Fruit fly (Drosophila melanogaster) whole organism, embryonic: ENCODE results near the gene p115.

Source experiments
- Awh ChIP-seq: fragments of 200-800 bp; sonication (Bioruptor generic); IDR thresholded peaks from 2 replicates; pipeline ENCODE4, ENCODE4 v1.3.6; 2022; ENCODE audit warnings: missing biosample characterization, missing genetic modification characterization
- CG10274 ChIP-seq: fragments of 200-800 bp; sonication (Bioruptor generic); optimal IDR thresholded peaks from 3 replicates; lab custom pipeline; 2017; ENCODE audit warnings: missing biosample characterization, mild to moderate bottlenecking, missing genetic modification characterization
- CG13123 ChIP-seq: fragments of 200-800 bp; sonication (Bioruptor generic); optimal IDR thresholded peaks from 2 replicates; lab custom pipeline; 2016; ENCODE audit warnings: missing biosample characterization, missing genetic modification characterization
- CG13624 ChIP-seq: fragments of 200-800 bp; sonication (Bioruptor generic); optimal IDR thresholded peaks from 2 replicates; lab custom pipeline; 2016; ENCODE audit warnings: missing biosample characterization, missing genetic modification characterization
- CG14667 ChIP-seq: fragments of 200-800 bp; sonication (Bioruptor generic); IDR thresholded peaks from 2 replicates; pipeline ENCODE4 v1.3.6; 2022; ENCODE audit warnings: missing biosample characterization, missing genetic modification characterization
- CG2116 ChIP-seq: fragments of 200-800 bp; sonication (Bioruptor generic); optimal IDR thresholded peaks from 3 replicates; lab custom pipeline; 2018; ENCODE audit warnings: missing biosample characterization, mild to moderate bottlenecking, missing genetic modification characterization
- CG2129 ChIP-seq: fragments of 200-800 bp; sonication (Bioruptor generic); IDR thresholded peaks from 2 replicates; pipeline ENCODE4 v1.3.6; 2022; ENCODE audit warnings: missing biosample characterization, missing genetic modification characterization; ENCODE audit not compliant: partially characterized antibody
- CG2712 ChIP-seq: fragments of 200-800 bp; optimal IDR thresholded peaks from 3 replicates; lab custom pipeline; 2019; ENCODE audit warnings: missing biosample characterization, mild to moderate bottlenecking, missing genetic modification characterization, moderate library complexity
- CG31224 ChIP-seq: fragments of 200-800 bp; sonication (Bioruptor generic); IDR thresholded peaks from 2 replicates; pipeline ENCODE4 v1.3.6; 2022; ENCODE audit warnings: missing biosample characterization, missing genetic modification characterization
- CG31441 ChIP-seq: fragments of 200-800 bp; sonication (Bioruptor generic); IDR thresholded peaks from 2 replicates; pipeline ENCODE4 v1.3.6; 2022; ENCODE audit warnings: missing biosample characterization, missing genetic modification characterization
- CG34422 ChIP-seq: fragments of 200-800 bp; sonication (Bioruptor generic); IDR thresholded peaks from 3 replicates; pipeline ENCODE4 v1.3.6; 2022; ENCODE audit warnings: missing biosample characterization, missing genetic modification characterization
- CG4360 ChIP-seq: fragments of 200-800 bp; sonication (Bioruptor generic); IDR thresholded peaks from 2 replicates; pipeline ENCODE4 v1.3.6; 2022; ENCODE audit warnings: missing biosample characterization, missing genetic modification characterization
- CG4707 ChIP-seq: fragments of 200-800 bp; sonication (Bioruptor generic); optimal IDR thresholded peaks from 2 replicates; lab custom pipeline; 2018; ENCODE audit warnings: missing biosample characterization, mild to moderate bottlenecking, missing genetic modification characterization, moderate library complexity
- CG6272 ChIP-seq: fragments of 200-800 bp; sonication (Bioruptor generic); IDR thresholded peaks from 2 replicates; pipeline ENCODE4 v1.3.6; 2022; ENCODE audit warnings: missing biosample characterization, missing genetic modification characterization
- CG6791 ChIP-seq: fragments of 200-800 bp; sonication (Bioruptor generic); IDR thresholded peaks from 3 replicates; pipeline ENCODE4 v1.3.6; 2022; ENCODE audit warnings: missing biosample characterization, missing genetic modification characterization; ENCODE audit not compliant: partially characterized antibody
- CG7271 ChIP-seq: fragments of 200-800 bp; sonication (Bioruptor generic); optimal IDR thresholded peaks from 2 replicates; lab custom pipeline; 2018; ENCODE audit warnings: missing biosample characterization, mild to moderate bottlenecking, missing genetic modification characterization, moderate library complexity
- CG7357 ChIP-seq: fragments of 200-800 bp; sonication (Bioruptor generic); IDR thresholded peaks from 3 replicates; pipeline ENCODE4 v1.3.6; 2022; ENCODE audit warnings: missing biosample characterization, missing genetic modification characterization
- CG7928 ChIP-seq: fragments of 200-800 bp; sonication (Bioruptor generic); optimal IDR thresholded peaks from 2 replicates; lab custom pipeline; 2017; ENCODE audit warnings: missing biosample characterization, mild to moderate bottlenecking, missing genetic modification characterization
- CG8089 ChIP-seq: fragments of 200-800 bp; sonication (Bioruptor generic); optimal IDR thresholded peaks from 3 replicates; lab custom pipeline; 2016; ENCODE audit warnings: missing biosample characterization, missing genetic modification characterization
- CG8478 ChIP-seq: fragments of >200 bp; optimal IDR thresholded peaks from 2 replicates; lab custom pipeline; 2018
- CG8765 ChIP-seq: fragments of 200-800 bp; sonication (Bioruptor generic); IDR thresholded peaks from 2 replicates; pipeline ENCODE4 v1.3.6; 2022; ENCODE audit warnings: missing biosample characterization, missing genetic modification characterization
- CG8924 ChIP-seq: fragments of 200-800 bp; optimal IDR thresholded peaks from 3 replicates; lab custom pipeline; 2019; ENCODE audit warnings: missing biosample characterization, mild to moderate bottlenecking, missing genetic modification characterization, moderate library complexity
- CrebB ChIP-seq: fragments of 200-800 bp; sonication (Bioruptor generic); optimal IDR thresholded peaks from 3 replicates; lab custom pipeline; 2018; ENCODE audit warnings: missing biosample characterization, mild to moderate bottlenecking, missing genetic modification characterization
- Dad ChIP-seq: fragments of 200-800 bp; sonication (Bioruptor generic); optimal IDR thresholded peaks from 3 replicates; lab custom pipeline; 2016; ENCODE audit warnings: missing biosample characterization, missing genetic modification characterization
- ERR ChIP-seq: fragments of 200-800 bp; sonication (Bioruptor generic); optimal IDR thresholded peaks from 2 replicates; lab custom pipeline; 2016; ENCODE audit warnings: missing biosample characterization, missing genetic modification characterization
- Mrtf ChIP-seq: fragments of 200-800 bp; sonication (Bioruptor generic); IDR thresholded peaks from 3 replicates; pipeline ENCODE4 v1.3.6; 2022; ENCODE audit warnings: missing biosample characterization, missing genetic modification characterization
- Nf-YA ChIP-seq: fragments of 200-800 bp; sonication (Bioruptor generic); IDR thresholded peaks from 2 replicates; pipeline ENCODE4 v1.3.6; 2022; ENCODE audit warnings: missing biosample characterization, missing genetic modification characterization
- Rfx ChIP-seq: fragments of 200-800 bp; sonication (Bioruptor generic); IDR thresholded peaks from 2 replicates; pipeline ENCODE4 v1.3.6; 2022; ENCODE audit warnings: missing biosample characterization, missing genetic modification characterization
- Ssrp ChIP-seq: fragments of 200-800 bp; sonication (Bioruptor generic); optimal IDR thresholded peaks from 2 replicates; lab custom pipeline; 2018; ENCODE audit warnings: missing biosample characterization, mild to moderate bottlenecking, missing genetic modification characterization, moderate library complexity
- TFAM ChIP-seq: fragments of 200-800 bp; sonication (Bioruptor generic); optimal IDR thresholded peaks from 2 replicates; lab custom pipeline; 2017; ENCODE audit warnings: missing biosample characterization, missing genetic modification characterization, inconsistent platforms
- Tbp ChIP-seq: fragments of >200 bp; optimal IDR thresholded peaks from 2 replicates; lab custom pipeline; 2018; ENCODE audit warnings: missing biosample characterization, missing genetic modification characterization
- amos ChIP-seq: fragments of 200-800 bp; sonication (Bioruptor generic); IDR thresholded peaks from 2 replicates; pipeline ENCODE4 v1.3.6; 2022; ENCODE audit warnings: missing biosample characterization, missing genetic modification characterization; ENCODE audit not compliant: partially characterized antibody
- da ChIP-seq: fragments of 200-800 bp; sonication (Bioruptor generic); optimal IDR thresholded peaks from 2 replicates; lab custom pipeline; 2016; ENCODE audit warnings: missing biosample characterization, missing genetic modification characterization
- dmrt11E ChIP-seq: fragments of 200-800 bp; sonication (Bioruptor generic); optimal IDR thresholded peaks from 3 replicates; lab custom pipeline; 2018; ENCODE audit warnings: missing biosample characterization, mild to moderate bottlenecking, missing genetic modification characterization, moderate library complexity
- fd3F ChIP-seq: fragments of 200-800 bp; sonication (Bioruptor generic); optimal IDR thresholded peaks from 2 replicates; lab custom pipeline; 2018; ENCODE audit warnings: missing biosample characterization, mild to moderate bottlenecking, missing genetic modification characterization, moderate library complexity
- grn ChIP-seq: fragments of 200-800 bp; sonication (Bioruptor generic); optimal IDR thresholded peaks from 3 replicates; lab custom pipeline; 2017; ENCODE audit warnings: missing biosample characterization, missing genetic modification characterization
- her ChIP-seq: fragments of 200-800 bp; sonication (Bioruptor generic); optimal IDR thresholded peaks from 2 replicates; lab custom pipeline; 2016; ENCODE audit warnings: missing biosample characterization, missing genetic modification characterization
- knrl ChIP-seq: fragments of 200-800 bp; sonication (Bioruptor generic); IDR thresholded peaks from 3 replicates; pipeline ENCODE4 v1.3.6; 2022; ENCODE audit warnings: missing biosample characterization, missing genetic modification characterization; ENCODE audit not compliant: partially characterized antibody
- lbe ChIP-seq: fragments of 200-800 bp; sonication (Bioruptor generic); optimal IDR thresholded peaks from 2 replicates; lab custom pipeline; 2016; ENCODE audit warnings: missing biosample characterization, mild to moderate bottlenecking, missing genetic modification characterization
- lmd ChIP-seq: fragments of 200-800 bp; sonication (Bioruptor generic); IDR thresholded peaks from 2 replicates; pipeline ENCODE4 v1.3.6; 2022; ENCODE audit warnings: missing biosample characterization, missing genetic modification characterization
- mld ChIP-seq: fragments of 200-800 bp; sonication (Bioruptor generic); IDR thresholded peaks from 3 replicates; pipeline ENCODE4 v1.3.6; 2022; ENCODE audit warnings: missing biosample characterization, missing genetic modification characterization; ENCODE audit not compliant: partially characterized antibody
- row ChIP-seq: fragments of 200-800 bp; sonication (Bioruptor generic); IDR thresholded peaks from 3 replicates; pipeline ENCODE4 v1.3.6; 2022; ENCODE audit warnings: missing biosample characterization, missing genetic modification characterization
- run ChIP-seq: fragments of 200-800 bp; sonication (Bioruptor generic); optimal IDR thresholded peaks from 3 replicates; lab custom pipeline; 2018; ENCODE audit warnings: missing biosample characterization, mild to moderate bottlenecking, missing genetic modification characterization
- sima ChIP-seq: fragments of 200-800 bp; sonication (Bioruptor generic); optimal IDR thresholded peaks from 2 replicates; lab custom pipeline; 2016; ENCODE audit warnings: missing biosample characterization, missing genetic modification characterization
- slou ChIP-seq: fragments of 200-800 bp; sonication (Bioruptor generic); optimal IDR thresholded peaks from 3 replicates; lab custom pipeline; 2016; ENCODE audit warnings: missing biosample characterization, missing genetic modification characterization
- tap ChIP-seq: fragments of 200-800 bp; optimal IDR thresholded peaks from 3 replicates; lab custom pipeline; 2019; ENCODE audit warnings: missing biosample characterization, mild to moderate bottlenecking, missing genetic modification characterization, moderate library complexity
- tgo ChIP-seq: fragments of 200-800 bp; sonication (Bioruptor generic); IDR thresholded peaks from 3 replicates; pipeline ENCODE4 v1.3.6; 2022; ENCODE audit warnings: missing biosample characterization, missing genetic modification characterization
- unc-4 ChIP-seq: fragments of 200-800 bp; sonication (Bioruptor generic); IDR thresholded peaks from 2 replicates; pipeline ENCODE4 v1.3.6; 2022; ENCODE audit warnings: missing biosample characterization, missing genetic modification characterization; ENCODE audit not compliant: partially characterized antibody
- vnd ChIP-seq: fragments of 200-800 bp; sonication (Bioruptor generic); IDR thresholded peaks from 3 replicates; pipeline ENCODE4 v1.3.6; 2022; ENCODE audit warnings: missing biosample characterization, missing genetic modification characterization; ENCODE audit not compliant: partially characterized antibody
- wdn ChIP-seq: fragments of 200-800 bp; sonication (Bioruptor generic); IDR thresholded peaks from 2 replicates; pipeline ENCODE4 v1.3.6; 2022; ENCODE audit warnings: missing biosample characterization, missing genetic modification characterization
- z ChIP-seq: fragments of 200-800 bp; sonication (Bioruptor generic); IDR thresholded peaks from 3 replicates; pipeline ENCODE4 v1.3.6; 2022; ENCODE audit warnings: missing biosample characterization, missing genetic modification characterization
- zen2 ChIP-seq: fragments of 200-800 bp; sonication (Bioruptor generic); IDR thresholded peaks from 3 replicates; pipeline ENCODE4 v1.3.6; 2022; ENCODE audit warnings: missing biosample characterization, missing genetic modification characterization; ENCODE audit not compliant: partially characterized antibody

The p115 gene

dm6 chrX:7931028-7931549, 37.3 kb downstream of the p115 start, which contains the start of gene mahe (continued):
- TF ChIP-seq mld (GFP tag; lab: Robert Waterston, UW) (peak; percentile 18; the same call in 1 of the 3 replicates), dmrt11E (tag; lab: Kevin White, UChicago) (no peak), tgo (GFP tag; lab: Robert Waterston, UW) (no peak), unc-4 (GFP tag; lab: Robert Waterston, UW) (peak; percentile 85), CG2712 (tag; lab: Kevin White, UChicago) (no peak), CG8924 (tag; lab: Kevin White, UChicago) (no peak), vnd (GFP tag; lab: Robert Waterston, UW) (peak; percentile 69; the same call in 2 of the 3 replicates), sima (no peak), row (GFP tag; lab: Robert Waterston, UW) (peak; percentile 32; the same call in 1 of the 3 replicates), lmd (GFP tag; lab: Robert Waterston, UW) (no peak), CG4707 (GFP tag; lab: Kevin White, UChicago) (no peak), Tbp (no peak), lbe (GFP tag; lab: Kevin White, UChicago) (peak; percentile 44), CG6791 (GFP tag; lab: Robert Waterston, UW) (peak; percentile 91), CG34422 (no peak), z (no peak), CG31441 (GFP tag; lab: Robert Waterston, UW) (no peak), CG13123 (no peak), CG7271 (tag; lab: Kevin White, UChicago) (no peak), CG2116 (GFP tag; lab: Kevin White, UChicago) (peak; percentile 91), CG14667 (GFP tag; lab: Robert Waterston, UW) (no peak), CG8478 (lab: Kevin White, UChicago) (no peak), wdn (GFP tag; lab: Robert Waterston, UW) (no peak), da (GFP tag; lab: Kevin White, UChicago) (no peak), zen2 (GFP tag; lab: Robert Waterston, UW) (peak; percentile 61; the same call in 1 of the 3 replicates), CrebB (no peak), CG7357 (no peak), fd3F (GFP tag; lab: Kevin White, UChicago) (no peak), slou (no peak), CG4360 (GFP tag; lab: Robert Waterston, UW) (no peak), Mrtf (GFP tag; lab: Robert Waterston, UW) (no peak), Rfx (GFP tag; lab: Robert Waterston, UW) (peak; percentile 8; the same call in 1 of the 2 replicates), CG8089 (GFP tag; lab: Kevin White, UChicago) (no peak), CG13624 (GFP tag; lab: Kevin White, UChicago) (no peak), run (tag; lab: Kevin White, UChicago) (no peak), CG10274 (GFP tag; lab: Kevin White, UChicago) (no peak), CG31224 (no peak), amos (peak; percentile 91), CG8765 (no peak), CG7928 (GFP tag; lab: Kevin White, UChicago) (no peak), her (GFP tag; lab: Kevin White, UChicago) (no peak), CG6272 (no peak), Dad (GFP tag; lab: Kevin White, UChicago) (no peak), tap (tag; lab: Kevin White, UChicago) (no peak), Awh (GFP tag; lab: Robert Waterston, UW) (no peak), CG2129 (GFP tag; lab: Robert Waterston, UW) (peak; percentile 77), grn (no peak), TFAM (GFP tag; lab: Kevin White, UChicago) (no peak), knrl (GFP tag; lab: Robert Waterston, UW) (peak; percentile 80), ERR (GFP tag; lab: Kevin White, UChicago) (no peak), Ssrp (tag; lab: Kevin White, UChicago) (no peak), Nf-YA (GFP tag; lab: Robert Waterston, UW) (no peak)
